Worm (Caenorhabditis elegans) whole organism, early embryonic: Measurements from ENCODE around the gene afmd-1.

Experiments used
- aly-1 ChIP-seq: sonication (generic microtip); optimal IDR thresholded peaks from 2 replicates; lab custom pipeline; 2016; ENCODE audit warnings: missing genetic modification characterization, missing compliant biosample characterization
- ama-1 ChIP-seq: fragments of 150-350 bp; optimal IDR thresholded peaks from 2 replicates; lab custom pipeline; 2014
- ets-7 ChIP-seq: sonication (generic microtip); optimal IDR thresholded peaks from 2 replicates; lab custom pipeline; 2016; ENCODE audit warnings: missing genotype, missing genetic modification characterization, missing compliant biosample characterization
- tbx-37 ChIP-seq: fragments of 200-800 bp; sonication (Bioruptor generic); conservative IDR thresholded peaks from 2 replicates; pipeline ENCODE4 v1.3.6; 2022; ENCODE audit warnings: missing genetic modification reagents, missing genetic modification characterization, missing compliant biosample characterization
- tra-4 ChIP-seq: sonication (generic microtip); optimal IDR thresholded peaks from 2 replicates; lab custom pipeline; 2017; ENCODE audit warnings: missing genetic modification characterization, missing compliant biosample characterization

DNA sequence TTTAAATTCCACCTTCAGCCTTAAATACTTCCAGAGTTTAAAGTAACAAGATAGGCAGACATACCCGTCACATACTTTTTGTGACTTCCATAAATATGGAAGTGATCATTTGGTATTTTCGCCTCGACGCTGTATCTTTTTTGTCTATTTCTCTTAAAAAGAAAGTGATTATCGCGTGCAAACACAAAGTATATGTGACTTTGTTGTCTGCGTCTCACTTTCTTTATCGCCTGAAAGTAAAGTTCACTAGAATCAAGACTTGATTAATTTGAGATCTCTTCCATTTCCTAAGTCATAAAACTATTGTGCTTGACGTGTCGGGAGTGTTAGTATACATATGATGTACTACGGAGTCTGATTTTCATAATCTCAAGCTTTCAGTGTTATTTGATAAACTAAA, 14.2 kb downstream of the afmd-1 start, which contains the start of gene C06E4.6:
- no peak for TF ChIP-seq ama-1 (lab: Kevin White, UChicago)
- no peak for TF ChIP-seq aly-1 (tag; lab: Kevin White, UChicago)
- no peak for TF ChIP-seq tbx-37 (GFP tag; lab: Robert Waterston, UW)
- TF ChIP-seq tra-4 (tag; lab: Kevin White, UChicago) = no peak
- no peak for TF ChIP-seq ets-7
